Worm (Caenorhabditis elegans) whole organism, midembryonic: ENCODE results near the gene R11G1.2.

Experiments used
- ref-1 ChIP-seq: fragments of 200-800 bp; sonication (Bioruptor generic); conservative IDR thresholded peaks from 2 replicates; pipeline ENCODE4 v1.3.6; 2022; ENCODE audit warnings: missing genetic modification reagents, missing genetic modification characterization, missing compliant biosample characterization
- tab-1 ChIP-seq: fragments of 200-800 bp; sonication (Bioruptor generic); IDR thresholded peaks from 2 replicates; pipeline ENCODE4 v1.3.6; 2022; ENCODE audit warnings: missing genetic modification characterization, missing compliant biosample characterization

ce11 chrX:3644796-3645195, 5.6 kb upstream of the R11G1.2 start, which contains the start of gene tmem-24:
- TF ChIP-seq ref-1 (GFP tag; lab: Robert Waterston, UW): no peak
- no peak for TF ChIP-seq tab-1 (GFP tag; lab: Robert Waterston, UW)
